Fruit fly (Drosophila melanogaster) whole organism, embryonic: ENCODE data around the gene awd.

Source experiments
- Ada2b ChIP-seq: fragments of 200-800 bp; sonication (Bioruptor generic); IDR thresholded peaks from 2 replicates; pipeline ENCODE4 v1.3.6; 2022; ENCODE audit warnings: missing biosample characterization, missing genetic modification characterization
- Atf3 ChIP-seq: fragments of 200-800 bp; sonication (Bioruptor generic); optimal IDR thresholded peaks from 3 replicates; lab custom pipeline; 2016; ENCODE audit warnings: missing biosample characterization, missing genetic modification characterization
- CG11504 ChIP-seq: fragments of 200-800 bp; sonication (Bioruptor generic); optimal IDR thresholded peaks from 3 replicates; lab custom pipeline; 2019; ENCODE audit warnings: missing biosample characterization, mild to moderate bottlenecking, missing genetic modification characterization, moderate library complexity
- CG12299 ChIP-seq: fragments of 200-800 bp; sonication (Bioruptor generic); optimal IDR thresholded peaks from 2 replicates; lab custom pipeline; 2018; ENCODE audit warnings: missing biosample characterization, mild to moderate bottlenecking, missing genetic modification characterization
- CG12659 ChIP-seq: fragments of 200-800 bp; sonication (Bioruptor generic); optimal IDR thresholded peaks from 3 replicates; lab custom pipeline; 2017; ENCODE audit warnings: mild to moderate bottlenecking, missing biosample characterization, missing genetic modification reagents, missing genetic modification characterization
- CG12744 ChIP-seq: fragments of 200-800 bp; sonication (Bioruptor generic); optimal IDR thresholded peaks from 2 replicates; lab custom pipeline; 2016; ENCODE audit warnings: missing biosample characterization, missing genetic modification characterization
- CG14050 ChIP-seq: fragments of 200-800 bp; sonication (Bioruptor generic); IDR thresholded peaks from 3 replicates; pipeline ENCODE4 v1.3.6; 2022; ENCODE audit warnings: missing biosample characterization, missing genetic modification characterization
- CG1529 ChIP-seq: fragments of 200-800 bp; sonication (Bioruptor generic); optimal IDR thresholded peaks from 3 replicates; lab custom pipeline; 2018; ENCODE audit warnings: missing biosample characterization, missing genetic modification characterization
- CG1603 ChIP-seq: fragments of 200-800 bp; sonication (Bioruptor generic); optimal IDR thresholded peaks from 2 replicates; lab custom pipeline; 2019; ENCODE audit warnings: missing biosample characterization, mild to moderate bottlenecking, missing genetic modification characterization, moderate library complexity
- CG16813 ChIP-seq: fragments of 200-800 bp; sonication (Bioruptor generic); IDR thresholded peaks from 3 replicates; pipeline ENCODE4 v1.3.6; 2022; ENCODE audit warnings: missing biosample characterization, missing genetic modification characterization; ENCODE audit not compliant: partially characterized antibody
- CG2199 ChIP-seq: fragments of 200-800 bp; sonication (Bioruptor generic); IDR thresholded peaks from 3 replicates; pipeline ENCODE4 v1.3.6; 2022; ENCODE audit warnings: missing biosample characterization, missing genetic modification characterization
- CG2202 ChIP-seq: fragments of 200-800 bp; sonication (Bioruptor generic); optimal IDR thresholded peaks from 2 replicates; lab custom pipeline; 2018; ENCODE audit warnings: missing biosample characterization, mild to moderate bottlenecking, missing genetic modification characterization
- CG3065 ChIP-seq: fragments of 200-800 bp; sonication (Bioruptor generic); optimal IDR thresholded peaks from 2 replicates; lab custom pipeline; 2016; ENCODE audit warnings: missing biosample characterization, missing genetic modification characterization
- CG31441 ChIP-seq: fragments of 200-800 bp; sonication (Bioruptor generic); IDR thresholded peaks from 2 replicates; pipeline ENCODE4 v1.3.6; 2022; ENCODE audit warnings: missing biosample characterization, missing genetic modification characterization
- CG42726 ChIP-seq: fragments of 200-800 bp; sonication (Bioruptor generic); IDR thresholded peaks from 2 replicates; pipeline ENCODE4 v1.3.6; 2022; ENCODE audit warnings: missing biosample characterization, missing genetic modification characterization; ENCODE audit not compliant: partially characterized antibody
- CG43689 ChIP-seq: fragments of 200-800 bp; sonication (Bioruptor generic); IDR thresholded peaks from 2 replicates; pipeline ENCODE4 v1.3.6; 2022; ENCODE audit warnings: missing biosample characterization, missing genetic modification characterization
- CG5245 ChIP-seq: fragments of 200-800 bp; sonication (Bioruptor generic); optimal IDR thresholded peaks from 3 replicates; lab custom pipeline; 2016; ENCODE audit warnings: missing biosample characterization, missing genetic modification characterization
- Doc3 ChIP-seq: fragments of 200-800 bp; sonication (Bioruptor generic); IDR thresholded peaks from 3 replicates; pipeline ENCODE4 v1.3.6; 2022; ENCODE audit warnings: missing biosample characterization, missing genetic modification characterization; ENCODE audit not compliant: partially characterized antibody
- Elba2 ChIP-seq: fragments of 200-800 bp; sonication (Bioruptor generic); optimal IDR thresholded peaks from 3 replicates; lab custom pipeline; 2016; ENCODE audit warnings: missing biosample characterization, missing genetic modification characterization
- Ets65A ChIP-seq: fragments of 200-800 bp; sonication (Bioruptor generic); peaks from one replicate; lab custom pipeline; 2016; ENCODE audit warnings: missing biosample characterization, missing genetic modification characterization
- Gsc ChIP-seq: fragments of 200-800 bp; sonication (Bioruptor generic); IDR thresholded peaks from 2 replicates; pipeline ENCODE4 v1.3.6; 2022; ENCODE audit warnings: missing biosample characterization, missing genetic modification characterization
- HLH54F ChIP-seq: fragments of 200-800 bp; sonication (Bioruptor generic); optimal IDR thresholded peaks from 3 replicates; lab custom pipeline; 2016; ENCODE audit warnings: missing biosample characterization, missing genetic modification characterization
- Hand ChIP-seq: fragments of 200-800 bp; sonication (Bioruptor generic); optimal IDR thresholded peaks from 2 replicates; lab custom pipeline; 2017; ENCODE audit warnings: mild to moderate bottlenecking, missing biosample characterization, missing genetic modification reagents, missing genetic modification characterization
- HmgD ChIP-seq: fragments of 200-800 bp; sonication (Bioruptor generic); optimal IDR thresholded peaks from 3 replicates; lab custom pipeline; 2016; ENCODE audit warnings: missing biosample characterization, missing genetic modification characterization
- Hmx ChIP-seq: fragments of 200-800 bp; sonication (Bioruptor generic); optimal IDR thresholded peaks from 2 replicates; lab custom pipeline; 2016; ENCODE audit warnings: missing biosample characterization, missing genetic modification characterization
- Jarid2 ChIP-seq: fragments of 200-800 bp; sonication (Bioruptor generic); optimal IDR thresholded peaks from 3 replicates; lab custom pipeline; 2017; ENCODE audit warnings: mild to moderate bottlenecking, missing biosample characterization, missing genetic modification reagents, missing genetic modification characterization
- Med ChIP-seq: fragments of 200-800 bp; sonication (Bioruptor generic); peaks from one replicate; lab custom pipeline; 2016; ENCODE audit warnings: missing biosample characterization, missing genetic modification characterization, mild to moderate bottlenecking, inconsistent platforms, moderate library complexity
- Nf-YB ChIP-seq: fragments of 200-800 bp; sonication (Bioruptor generic); optimal IDR thresholded peaks from 3 replicates; lab custom pipeline; 2019; ENCODE audit warnings: missing biosample characterization, mild to moderate bottlenecking, missing genetic modification characterization, moderate library complexity
- Nf-YC ChIP-seq: fragments of 200-800 bp; optimal IDR thresholded peaks from 3 replicates; lab custom pipeline; 2019; ENCODE audit warnings: missing biosample characterization, mild to moderate bottlenecking, missing genetic modification characterization, moderate library complexity
- Ptx1 ChIP-seq: fragments of 200-800 bp; sonication (Bioruptor generic); IDR thresholded peaks from 2 replicates; pipeline ENCODE4 v1.3.6; 2022; ENCODE audit warnings: missing biosample characterization, missing genetic modification characterization
- Rfx ChIP-seq: fragments of 200-800 bp; sonication (Bioruptor generic); IDR thresholded peaks from 2 replicates; pipeline ENCODE4 v1.3.6; 2022; ENCODE audit warnings: missing biosample characterization, missing genetic modification characterization
- Ssrp ChIP-seq: fragments of 200-800 bp; sonication (Bioruptor generic); optimal IDR thresholded peaks from 2 replicates; lab custom pipeline; 2018; ENCODE audit warnings: missing biosample characterization, mild to moderate bottlenecking, missing genetic modification characterization, moderate library complexity
- Usf ChIP-seq: fragments of 200-800 bp; sonication (Bioruptor generic); optimal IDR thresholded peaks from 2 replicates; lab custom pipeline; 2017; ENCODE audit warnings: missing genotype, missing biosample characterization, missing genetic modification characterization
- ab ChIP-seq: fragments of 200-800 bp; sonication (Bioruptor generic); optimal IDR thresholded peaks from 2 replicates; lab custom pipeline; 2016; ENCODE audit warnings: missing biosample characterization, missing genetic modification characterization
- cato ChIP-seq: fragments of 200-800 bp; sonication (Bioruptor generic); optimal IDR thresholded peaks from 2 replicates; lab custom pipeline; 2016; ENCODE audit warnings: missing biosample characterization, missing genetic modification characterization, borderline replicate concordance
- caup ChIP-seq: fragments of 200-800 bp; sonication (Bioruptor generic); optimal IDR thresholded peaks from 3 replicates; lab custom pipeline; 2017; ENCODE audit warnings: missing biosample characterization, mild to moderate bottlenecking, missing genetic modification characterization, moderate library complexity; ENCODE audit not compliant: severe bottlenecking
- dm ChIP-seq: fragments of 200-800 bp; sonication (Bioruptor generic); optimal IDR thresholded peaks from 3 replicates; lab custom pipeline; 2016; ENCODE audit warnings: missing biosample characterization, missing genetic modification characterization
- ems ChIP-seq: fragments of 200-800 bp; sonication (Bioruptor generic); optimal IDR thresholded peaks from 3 replicates; lab custom pipeline; 2016; ENCODE audit warnings: missing biosample characterization, missing genetic modification characterization
- fru ChIP-seq: fragments of >200 bp; optimal IDR thresholded peaks from 2 replicates; lab custom pipeline; 2017
- grau ChIP-seq: fragments of 200-800 bp; optimal IDR thresholded peaks from 3 replicates; lab custom pipeline; 2019; ENCODE audit warnings: missing biosample characterization, mild to moderate bottlenecking, missing genetic modification characterization, moderate library complexity
- lilli ChIP-seq: fragments of 200-800 bp; sonication (Bioruptor generic); optimal IDR thresholded peaks from 3 replicates; lab custom pipeline; 2016; ENCODE audit warnings: missing biosample characterization, missing genetic modification characterization
- onecut ChIP-seq: fragments of 200-800 bp; sonication (Bioruptor generic); IDR thresholded peaks from 2 replicates; pipeline ENCODE4 v1.3.6; 2022; ENCODE audit warnings: missing biosample characterization, missing genetic modification characterization
- p53 ChIP-seq: fragments of 200-800 bp; sonication (Bioruptor generic); optimal IDR thresholded peaks from 2 replicates; lab custom pipeline; 2016; ENCODE audit warnings: missing biosample characterization, missing genetic modification characterization
- rib ChIP-seq: fragments of 200-800 bp; sonication (Bioruptor generic); IDR thresholded peaks from 2 replicates; pipeline ENCODE4 v1.3.6; 2022; ENCODE audit warnings: missing biosample characterization, missing genetic modification characterization
- run ChIP-seq: fragments of 200-800 bp; sonication (Bioruptor generic); optimal IDR thresholded peaks from 3 replicates; lab custom pipeline; 2018; ENCODE audit warnings: missing biosample characterization, mild to moderate bottlenecking, missing genetic modification characterization
- scrt ChIP-seq: fragments of 200-800 bp; sonication (Bioruptor generic); optimal IDR thresholded peaks from 2 replicates; lab custom pipeline; 2018; ENCODE audit warnings: missing biosample characterization, mild to moderate bottlenecking, missing genetic modification characterization, moderate library complexity
- so ChIP-seq: fragments of 200-800 bp; sonication (Bioruptor generic); IDR thresholded peaks from 3 replicates; pipeline ENCODE4 v1.3.6; 2022; ENCODE audit warnings: missing biosample characterization, missing genetic modification characterization
- sob ChIP-seq: fragments of 200-800 bp; sonication (Bioruptor generic); IDR thresholded peaks from 2 replicates; pipeline ENCODE4 v1.3.6; 2022; ENCODE audit warnings: missing biosample characterization, missing genetic modification characterization
- tio ChIP-seq: fragments of 200-800 bp; sonication (Bioruptor generic); optimal IDR thresholded peaks from 2 replicates; lab custom pipeline; 2017; ENCODE audit warnings: missing biosample characterization, missing genetic modification characterization, inconsistent platforms
- twi ChIP-seq: fragments of 200-800 bp; optimal IDR thresholded peaks from 2 replicates; lab custom pipeline; 2019; ENCODE audit warnings: missing biosample characterization, mild to moderate bottlenecking, missing genetic modification characterization, moderate library complexity

The awd gene

DNA sequence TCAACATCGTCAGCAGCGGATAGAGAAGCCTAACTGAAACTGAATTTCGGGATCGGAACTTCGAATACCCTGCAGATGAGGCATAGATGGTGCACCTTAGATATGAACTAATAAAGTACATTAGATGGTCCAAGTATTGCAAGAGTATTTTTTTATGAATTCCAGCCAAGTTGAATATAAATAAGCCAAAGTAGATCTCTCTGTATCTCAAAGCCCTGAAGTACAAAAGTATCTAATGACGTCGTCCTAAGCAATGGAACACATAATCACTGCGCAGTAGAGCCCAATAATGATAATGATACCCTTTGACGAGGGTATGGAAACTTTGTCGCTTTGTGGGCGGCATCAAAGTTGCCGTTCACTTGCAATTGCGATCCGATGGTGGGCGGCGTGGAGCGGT is 36.1 kb downstream of the awd start (continued):
- TF ChIP-seq CG5245 (GFP tag; lab: Kevin White, UChicago), result no peak
- no peak for TF ChIP-seq Hand
- TF ChIP-seq Elba2 (GFP tag; lab: Kevin White, UChicago), result no peak
- TF ChIP-seq CG12744 (GFP tag; lab: Kevin White, UChicago), result no peak
- no peak for TF ChIP-seq Ets65A
- TF ChIP-seq caup, result no peak
- TF ChIP-seq Atf3 (GFP tag; lab: Kevin White, UChicago), result peak; percentile 7
- TF ChIP-seq lilli (GFP tag; lab: Kevin White, UChicago), result no peak
- no peak for TF ChIP-seq CG12659 (GFP tag; lab: Kevin White, UChicago)
- TF ChIP-seq CG11504, result peak; percentile 24
- 0 out of 2 replicates have a peak, but pooled peaks have one; percentile 23 for TF ChIP-seq Ada2b (GFP tag; lab: Robert Waterston, UW)
- TF ChIP-seq rib (GFP tag; lab: Robert Waterston, UW), result no peak
- no peak for TF ChIP-seq CG43689 (GFP tag; lab: Robert Waterston, UW)
- no peak for TF ChIP-seq scrt
- TF ChIP-seq sob (GFP tag; lab: Robert Waterston, UW), result no peak
- TF ChIP-seq Nf-YC (tag; lab: Kevin White, UChicago), result no peak
- no peak for TF ChIP-seq CG42726
- no peak for TF ChIP-seq Ssrp (tag; lab: Kevin White, UChicago)
- peak; percentile 26 for TF ChIP-seq CG1603
- TF ChIP-seq CG14050 (GFP tag; lab: Robert Waterston, UW), result no peak
- TF ChIP-seq ems (GFP tag; lab: Kevin White, UChicago), result no peak
- TF ChIP-seq CG2199 (GFP tag; lab: Robert Waterston, UW), result no peak
- no peak for TF ChIP-seq Usf (GFP tag; lab: Kevin White, UChicago)
- no peak for TF ChIP-seq Jarid2 (GFP tag; lab: Kevin White, UChicago)
- no peak for TF ChIP-seq HmgD (GFP tag; lab: Kevin White, UChicago)
- no peak for TF ChIP-seq ab (GFP tag; lab: Kevin White, UChicago)
- no peak for TF ChIP-seq Rfx (GFP tag; lab: Robert Waterston, UW)
- no peak for TF ChIP-seq Hmx (GFP tag; lab: Kevin White, UChicago)
- TF ChIP-seq CG1529, result no peak
- TF ChIP-seq fru (lab: Kevin White, UChicago), result no peak
- TF ChIP-seq run (tag; lab: Kevin White, UChicago), result no peak
- TF ChIP-seq Nf-YB (GFP tag; lab: Kevin White, UChicago), result no peak
- TF ChIP-seq CG16813, result no peak
- TF ChIP-seq cato (GFP tag; lab: Kevin White, UChicago), result no peak
- TF ChIP-seq CG3065, result no peak
- no peak for TF ChIP-seq CG2202 (tag; lab: Kevin White, UChicago)
- no peak for TF ChIP-seq dm (GFP tag; lab: Kevin White, UChicago)
- no peak for TF ChIP-seq p53 (GFP tag; lab: Kevin White, UChicago)
- TF ChIP-seq CG12299 (tag; lab: Kevin White, UChicago), result no peak
- TF ChIP-seq Ptx1 (GFP tag; lab: Robert Waterston, UW), result 0 out of 2 replicates have a peak, but pooled peaks have one; percentile 11
- TF ChIP-seq onecut, result no peak
- no peak for TF ChIP-seq HLH54F (GFP tag; lab: Kevin White, UChicago)
- TF ChIP-seq so (GFP tag; lab: Robert Waterston, UW), result no peak
- no peak for TF ChIP-seq Gsc (GFP tag; lab: Robert Waterston, UW)
- TF ChIP-seq Med, result peak; percentile 71
- TF ChIP-seq tio, result no peak
- 0 out of 2 replicates have a peak, but pooled peaks have one; percentile 27 for TF ChIP-seq CG31441 (GFP tag; lab: Robert Waterston, UW)
- TF ChIP-seq grau (tag; lab: Kevin White, UChicago), result no peak
- TF ChIP-seq Doc3 (GFP tag; lab: Robert Waterston, UW), result no peak
- no peak for TF ChIP-seq twi
